Fruit fly (Drosophila melanogaster) whole organism, embryonic: ENCODE results near the gene woc.

Source experiments
- Adf1 ChIP-seq: fragments of 200-800 bp; sonication (Bioruptor generic); IDR thresholded peaks from 2 replicates; pipeline ENCODE4 v1.3.6; 2022; ENCODE audit warnings: missing biosample characterization, missing genetic modification characterization
- B-H1 ChIP-seq: fragments of 200-800 bp; sonication (Bioruptor generic); IDR thresholded peaks from 3 replicates; pipeline ENCODE4 v1.3.6; 2022; ENCODE audit warnings: missing biosample characterization, missing genetic modification characterization
- CG10462 ChIP-seq: fragments of 200-800 bp; sonication (Bioruptor generic); optimal IDR thresholded peaks from 2 replicates; lab custom pipeline; 2016; ENCODE audit warnings: missing biosample characterization, missing genetic modification characterization
- CG10959 ChIP-seq: fragments of 200-800 bp; sonication (Bioruptor generic); IDR thresholded peaks from 2 replicates; pipeline ENCODE4 v1.3.6; 2022; ENCODE audit warnings: missing biosample characterization, missing genetic modification characterization
- CG11504 ChIP-seq: fragments of 200-800 bp; sonication (Bioruptor generic); optimal IDR thresholded peaks from 3 replicates; lab custom pipeline; 2019; ENCODE audit warnings: missing biosample characterization, mild to moderate bottlenecking, missing genetic modification characterization, moderate library complexity
- CG15011 ChIP-seq: fragments of 200-800 bp; sonication (Bioruptor generic); optimal IDR thresholded peaks from 3 replicates; lab custom pipeline; 2018; ENCODE audit warnings: missing biosample characterization, mild to moderate bottlenecking, missing genetic modification characterization
- CG16813 ChIP-seq: fragments of 200-800 bp; sonication (Bioruptor generic); IDR thresholded peaks from 3 replicates; pipeline ENCODE4 v1.3.6; 2022; ENCODE audit warnings: missing biosample characterization, missing genetic modification characterization; ENCODE audit not compliant: partially characterized antibody
- CG1832 ChIP-seq: fragments of 200-800 bp; sonication (Bioruptor generic); optimal IDR thresholded peaks from 2 replicates; lab custom pipeline; 2017; ENCODE audit warnings: missing biosample characterization, mild to moderate bottlenecking, missing genetic modification characterization, inconsistent platforms
- CG18764 ChIP-seq: fragments of 200-800 bp; sonication (Bioruptor generic); optimal IDR thresholded peaks from 3 replicates; lab custom pipeline; 2016; ENCODE audit warnings: missing biosample characterization, missing genetic modification characterization
- CG2199 ChIP-seq: fragments of 200-800 bp; sonication (Bioruptor generic); IDR thresholded peaks from 3 replicates; pipeline ENCODE4 v1.3.6; 2022; ENCODE audit warnings: missing biosample characterization, missing genetic modification characterization
- CG2889 ChIP-seq: fragments of 200-800 bp; sonication (Bioruptor generic); IDR thresholded peaks from 3 replicates; pipeline ENCODE4 v1.3.6; 2022; ENCODE audit warnings: missing biosample characterization, missing genetic modification characterization
- CG3281 ChIP-seq: fragments of 200-800 bp; sonication (Bioruptor generic); optimal IDR thresholded peaks from 3 replicates; lab custom pipeline; 2017; ENCODE audit warnings: missing biosample characterization, mild to moderate bottlenecking, missing genetic modification characterization
- CG42726 ChIP-seq: fragments of 200-800 bp; sonication (Bioruptor generic); IDR thresholded peaks from 2 replicates; pipeline ENCODE4 v1.3.6; 2022; ENCODE audit warnings: missing biosample characterization, missing genetic modification characterization; ENCODE audit not compliant: partially characterized antibody
- CG5953 ChIP-seq: fragments of 200-800 bp; sonication (Bioruptor generic); IDR thresholded peaks from 2 replicates; pipeline ENCODE4 v1.3.6; 2022; ENCODE audit warnings: missing biosample characterization, missing genetic modification characterization
- CG6654 ChIP-seq: fragments of 200-800 bp; sonication (Bioruptor generic); optimal IDR thresholded peaks from 2 replicates; lab custom pipeline; 2017; ENCODE audit warnings: missing biosample characterization, mild to moderate bottlenecking, missing genetic modification characterization
- CG6683 ChIP-seq: fragments of 200-800 bp; sonication (Bioruptor generic); optimal IDR thresholded peaks from 2 replicates; lab custom pipeline; 2017; ENCODE audit warnings: missing biosample characterization, mild to moderate bottlenecking, missing genetic modification characterization, missing genetic modification reagents
- CG6791 ChIP-seq: fragments of 200-800 bp; sonication (Bioruptor generic); IDR thresholded peaks from 3 replicates; pipeline ENCODE4 v1.3.6; 2022; ENCODE audit warnings: missing biosample characterization, missing genetic modification characterization; ENCODE audit not compliant: partially characterized antibody
- CG7987 ChIP-seq: fragments of 200-800 bp; sonication (Bioruptor generic); optimal IDR thresholded peaks from 2 replicates; lab custom pipeline; 2018; ENCODE audit warnings: missing biosample characterization, mild to moderate bottlenecking, missing genetic modification characterization, moderate library complexity
- CG9215 ChIP-seq: fragments of 200-800 bp; sonication (Bioruptor generic); IDR thresholded peaks from 2 replicates; pipeline ENCODE4 v1.3.6; 2022; ENCODE audit warnings: missing biosample characterization, missing genetic modification characterization
- Drgx ChIP-seq: fragments of 200-800 bp; sonication (Bioruptor generic); IDR thresholded peaks from 2 replicates; pipeline ENCODE4 v1.3.6; 2022; ENCODE audit warnings: missing biosample characterization, missing genetic modification characterization
- ERR ChIP-seq: fragments of 200-800 bp; sonication (Bioruptor generic); optimal IDR thresholded peaks from 2 replicates; lab custom pipeline; 2016; ENCODE audit warnings: missing biosample characterization, missing genetic modification characterization
- Fer2 ChIP-seq: fragments of 200-800 bp; sonication (Bioruptor generic); optimal IDR thresholded peaks from 2 replicates; lab custom pipeline; 2018; ENCODE audit warnings: missing biosample characterization, mild to moderate bottlenecking, missing genetic modification characterization, moderate library complexity
- HHEX ChIP-seq: fragments of 200-800 bp; sonication (Bioruptor generic); optimal IDR thresholded peaks from 3 replicates; lab custom pipeline; 2017; ENCODE audit warnings: missing biosample characterization, mild to moderate bottlenecking, missing genetic modification characterization, missing genetic modification reagents
- Hr39 ChIP-seq: fragments of >200 bp; optimal IDR thresholded peaks from 2 replicates; lab custom pipeline; 2017
- Jarid2 ChIP-seq: fragments of 200-800 bp; sonication (Bioruptor generic); optimal IDR thresholded peaks from 3 replicates; lab custom pipeline; 2017; ENCODE audit warnings: mild to moderate bottlenecking, missing biosample characterization, missing genetic modification reagents, missing genetic modification characterization
- NK7.1 ChIP-seq: fragments of 200-800 bp; sonication (Bioruptor generic); optimal IDR thresholded peaks from 3 replicates; lab custom pipeline; 2016; ENCODE audit warnings: missing biosample characterization, missing genetic modification characterization
- Sry-δ ChIP-seq: fragments of 200-800 bp; sonication (Bioruptor generic); optimal IDR thresholded peaks from 2 replicates; lab custom pipeline; 2016; ENCODE audit warnings: missing biosample characterization, missing genetic modification characterization
- Usf ChIP-seq: fragments of 200-800 bp; sonication (Bioruptor generic); optimal IDR thresholded peaks from 2 replicates; lab custom pipeline; 2017; ENCODE audit warnings: missing genotype, missing biosample characterization, missing genetic modification characterization
- bigmax ChIP-seq: fragments of 200-800 bp; sonication (Bioruptor generic); optimal IDR thresholded peaks from 2 replicates; lab custom pipeline; 2018; ENCODE audit warnings: missing biosample characterization, mild to moderate bottlenecking, missing genetic modification characterization
- cas ChIP-seq: fragments of 200-800 bp; sonication (Bioruptor generic); IDR thresholded peaks from 2 replicates; pipeline ENCODE4 v1.3.6; 2022; ENCODE audit warnings: missing biosample characterization, missing genetic modification characterization
- cg ChIP-seq: fragments of 200-800 bp; sonication (Bioruptor generic); optimal IDR thresholded peaks from 3 replicates; lab custom pipeline; 2019; ENCODE audit warnings: missing biosample characterization, mild to moderate bottlenecking, missing genetic modification characterization, moderate library complexity
- danr ChIP-seq: fragments of 200-800 bp; sonication (Bioruptor generic); IDR thresholded peaks from 2 replicates; pipeline ENCODE4 v1.3.6; 2022; ENCODE audit warnings: missing biosample characterization, missing genetic modification characterization
- dmrt99B ChIP-seq: fragments of 200-800 bp; sonication (Bioruptor generic); optimal IDR thresholded peaks from 2 replicates; lab custom pipeline; 2018; ENCODE audit warnings: missing biosample characterization, mild to moderate bottlenecking, missing genetic modification characterization, moderate library complexity
- ewg ChIP-seq: fragments of 200-800 bp; sonication (Bioruptor generic); optimal IDR thresholded peaks from 3 replicates; lab custom pipeline; 2017; ENCODE audit warnings: mild to moderate bottlenecking, missing biosample characterization, missing genetic modification reagents, missing genetic modification characterization
- exex ChIP-seq: fragments of 200-800 bp; sonication (Bioruptor generic); optimal IDR thresholded peaks from 4 replicates; lab custom pipeline; 2018; ENCODE audit warnings: missing biosample characterization, mild to moderate bottlenecking, missing genetic modification characterization, moderate library complexity
- inv ChIP-seq: fragments of 200-800 bp; sonication (Bioruptor generic); IDR thresholded peaks from 2 replicates; pipeline ENCODE4 v1.3.6; 2022; ENCODE audit warnings: missing biosample characterization, missing genetic modification characterization; ENCODE audit not compliant: partially characterized antibody
- klu ChIP-seq: fragments of 200-800 bp; sonication (Bioruptor generic); IDR thresholded peaks from 2 replicates; pipeline ENCODE4 v1.3.6; 2022; ENCODE audit warnings: missing biosample characterization, missing genetic modification characterization
- lbe ChIP-seq: fragments of 200-800 bp; sonication (Bioruptor generic); optimal IDR thresholded peaks from 2 replicates; lab custom pipeline; 2016; ENCODE audit warnings: missing biosample characterization, mild to moderate bottlenecking, missing genetic modification characterization
- lmd ChIP-seq: fragments of 200-800 bp; sonication (Bioruptor generic); IDR thresholded peaks from 2 replicates; pipeline ENCODE4 v1.3.6; 2022; ENCODE audit warnings: missing biosample characterization, missing genetic modification characterization
- mirr ChIP-seq: fragments of 200-800 bp; sonication (Bioruptor generic); optimal IDR thresholded peaks from 3 replicates; lab custom pipeline; 2018; ENCODE audit warnings: missing biosample characterization, mild to moderate bottlenecking, missing genetic modification characterization
- pan ChIP-seq, 4 experiments: fragments of >200 bp in 3 of 4; fragments of 200-800 bp in 1 of 4; sonication (Bioruptor generic) in 1 of 4; optimal IDR thresholded peaks in 3 of 4; IDR thresholded peaks in 1 of 4; 2 replicates each; pipeline versions ENCODE4 v1.3.6 to Lab custom; 2017 to 2022; ENCODE audit warnings: missing biosample characterization in 2 of 4, missing genetic modification characterization in 2 of 4, mixed read lengths in 1 of 4
- ranshi ChIP-seq: fragments of 200-800 bp; sonication (Bioruptor generic); IDR thresholded peaks from 2 replicates; pipeline ENCODE4 v1.3.6; 2022; ENCODE audit warnings: missing biosample characterization, missing genetic modification characterization
- seq ChIP-seq: fragments of 200-800 bp; sonication (Bioruptor generic); IDR thresholded peaks from 2 replicates; pipeline ENCODE4 v1.3.6; 2022; ENCODE audit warnings: missing biosample characterization, missing genetic modification characterization
- stwl ChIP-seq: fragments of 200-800 bp; sonication (Bioruptor generic); optimal IDR thresholded peaks from 3 replicates; lab custom pipeline; 2018; ENCODE audit warnings: missing biosample characterization, mild to moderate bottlenecking, missing genetic modification characterization, moderate library complexity
- tna ChIP-seq: fragments of 200-800 bp; sonication (Bioruptor generic); IDR thresholded peaks from 2 replicates; pipeline ENCODE4 v1.3.6; 2022; ENCODE audit warnings: missing biosample characterization, missing genetic modification characterization; ENCODE audit not compliant: partially characterized antibody
- twi ChIP-seq: fragments of 200-800 bp; optimal IDR thresholded peaks from 2 replicates; lab custom pipeline; 2019; ENCODE audit warnings: missing biosample characterization, mild to moderate bottlenecking, missing genetic modification characterization, moderate library complexity
- z ChIP-seq: fragments of 200-800 bp; sonication (Bioruptor generic); IDR thresholded peaks from 3 replicates; pipeline ENCODE4 v1.3.6; 2022; ENCODE audit warnings: missing biosample characterization, missing genetic modification characterization

Gene woc

DNA sequence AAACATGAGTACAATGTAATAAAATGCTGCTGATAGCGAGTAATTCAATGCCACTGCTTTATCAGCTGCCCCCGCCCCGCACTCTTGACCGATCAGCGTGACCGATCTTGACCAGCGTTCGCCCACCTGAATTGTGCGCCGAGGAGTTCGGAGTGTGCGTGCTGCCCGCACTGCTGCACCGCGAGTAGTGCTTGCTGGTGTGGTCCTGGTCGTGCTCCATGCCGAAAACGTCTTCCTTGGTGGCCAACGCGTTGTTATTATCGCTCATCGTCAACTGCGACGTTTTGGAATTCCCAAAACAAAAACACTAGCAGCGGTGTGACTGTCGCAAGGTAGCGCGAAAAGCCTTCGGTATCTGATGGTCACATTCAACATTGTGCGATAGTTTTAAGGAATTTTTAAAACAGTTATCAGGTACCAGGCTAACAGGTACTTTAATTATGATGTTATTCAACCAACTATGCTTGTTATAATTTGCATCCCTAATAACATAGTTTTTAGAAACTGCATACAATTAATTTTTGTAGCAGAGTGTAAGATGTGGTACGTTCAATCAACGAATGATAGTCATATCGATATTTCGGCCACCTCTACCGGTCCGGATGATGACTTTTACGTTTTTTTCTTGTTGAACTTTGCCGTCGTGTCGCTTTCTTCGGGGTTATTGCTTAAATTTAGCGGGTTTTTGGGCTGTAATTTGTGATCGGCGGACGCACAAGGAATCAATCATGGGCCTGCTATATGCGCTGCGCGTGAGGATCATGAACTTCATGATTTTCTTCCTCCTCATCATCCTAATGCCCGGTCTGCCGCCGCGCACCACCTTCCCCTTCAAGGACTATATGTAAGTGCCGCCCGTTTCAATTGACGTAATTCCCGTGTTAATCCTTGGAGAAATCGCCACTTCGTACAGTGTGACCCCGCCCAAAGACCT lies 24.6 kb upstream of the woc start, which contains the start of the genes bigmax and Hmu (continued):
- peak; percentile 74 for TF ChIP-seq HHEX (GFP tag; lab: Kevin White, UChicago)
- peak; percentile 55; the same call in 1 of the 2 replicates for TF ChIP-seq CG42726 (GFP tag; lab: Robert Waterston, UW)
- peak; percentile 51 for TF ChIP-seq Jarid2 (GFP tag; lab: Kevin White, UChicago)
- no peak for TF ChIP-seq pan (optimal IDR thresholded peaks at IDR 0.05; lab: Kevin White, UChicago)
- peak in 1 of 2 experiments; percentile 90 for TF ChIP-seq pan (GFP tag; optimal IDR thresholded peaks at IDR 0.05 in 1 of 2, IDR thresholded peaks at IDR 0.05 in 1 of 2)
- peak; percentile 74 for TF ChIP-seq B-H1 (GFP tag; lab: Robert Waterston, UW)
- peak; percentile 71 for TF ChIP-seq tna (GFP tag; lab: Robert Waterston, UW)
- TF ChIP-seq CG6791 (GFP tag; lab: Robert Waterston, UW), result peak; percentile 84; the same call in 2 of the 3 replicates
- TF ChIP-seq Adf1 (GFP tag; lab: Robert Waterston, UW), result peak; percentile 65
- peak; percentile 91 for TF ChIP-seq CG7987 (GFP tag; lab: Kevin White, UChicago)
- TF ChIP-seq Fer2, result peak; percentile 71
- no peak for TF ChIP-seq z (GFP tag; lab: Robert Waterston, UW)
- peak; percentile 73 for TF ChIP-seq Usf (GFP tag; lab: Kevin White, UChicago)
- TF ChIP-seq ERR (GFP tag; lab: Kevin White, UChicago), result peak; percentile 86
- peak; percentile 64 for TF ChIP-seq seq
- peak; percentile 71 for TF ChIP-seq CG3281 (GFP tag; lab: Kevin White, UChicago)
- no peak for TF ChIP-seq cg
- TF ChIP-seq CG9215 (GFP tag; lab: Robert Waterston, UW), result peak; percentile 79
- TF ChIP-seq danr (GFP tag; lab: Robert Waterston, UW), result peak; percentile 48; the same call in 1 of the 2 replicates
- TF ChIP-seq ranshi (GFP tag; lab: Robert Waterston, UW), result peak; percentile 90
- TF ChIP-seq dmrt99B, result peak; percentile 66
- peak; percentile 73 for TF ChIP-seq ewg (GFP tag; lab: Kevin White, UChicago)
- peak; percentile 80 for TF ChIP-seq CG11504 (tag; lab: Kevin White, UChicago)
- TF ChIP-seq CG18764 (GFP tag; lab: Kevin White, UChicago), result peak; percentile 77
- TF ChIP-seq Hr39 (lab: Kevin White, UChicago), result no peak
- TF ChIP-seq NK7.1 (GFP tag; lab: Kevin White, UChicago), result peak; percentile 64
- no peak for TF ChIP-seq bigmax
- TF ChIP-seq CG10462 (GFP tag; lab: Kevin White, UChicago), result peak; percentile 75
- TF ChIP-seq CG2889 (GFP tag; lab: Robert Waterston, UW), result peak; percentile 85
- TF ChIP-seq Drgx (GFP tag; lab: Robert Waterston, UW), result peak; percentile 66
- TF ChIP-seq lbe (GFP tag; lab: Kevin White, UChicago), result peak; percentile 55
- TF ChIP-seq klu, result peak; percentile 79
- TF ChIP-seq CG6654 (GFP tag; lab: Kevin White, UChicago), result no peak
- TF ChIP-seq mirr (GFP tag; lab: Kevin White, UChicago), result peak; percentile 92
- TF ChIP-seq stwl (tag; lab: Kevin White, UChicago), result peak; percentile 80
- peak; percentile 71 for TF ChIP-seq cas (GFP tag; lab: Robert Waterston, UW)
- TF ChIP-seq CG10959, result peak; percentile 40; the same call in 1 of the 2 replicates
- peak; percentile 65 for TF ChIP-seq exex
- TF ChIP-seq Sry-δ (GFP tag; lab: Kevin White, UChicago), result peak; percentile 99
- peak; percentile 6 for TF ChIP-seq CG15011 (GFP tag; lab: Kevin White, UChicago)
- peak; percentile 95 for TF ChIP-seq CG16813
- peak; percentile 90 for TF ChIP-seq inv (GFP tag; lab: Robert Waterston, UW)
- TF ChIP-seq CG6683 (GFP tag; lab: Kevin White, UChicago), result peak; percentile 62
- peak; percentile 85 for TF ChIP-seq lmd (GFP tag; lab: Robert Waterston, UW)
- no peak for TF ChIP-seq CG1832 (GFP tag; lab: Kevin White, UChicago)
- TF ChIP-seq CG2199 (GFP tag; lab: Robert Waterston, UW), result no peak
- peak; percentile 69 for TF ChIP-seq twi (tag; lab: Kevin White, UChicago)
- TF ChIP-seq CG5953, result no peak; the same call in 1 of the 2 replicates
